Worm (Caenorhabditis elegans) whole organism, young adult: ENCODE measurements around the gene R01H10.4.

Experiments used
- F22D6.2 ChIP-seq: sonication (generic microtip); optimal IDR thresholded peaks from 2 replicates; lab custom pipeline; 2016; ENCODE audit warnings: mild to moderate bottlenecking, missing genetic modification characterization, missing compliant biosample characterization
- Y53F4B.3 ChIP-seq: fragments of 200-800 bp; sonication (Bioruptor generic); IDR thresholded peaks from 2 replicates; pipeline ENCODE4 v1.3.6; 2022; ENCODE audit warnings: missing genetic modification reagents, missing genetic modification characterization, missing compliant biosample characterization
- ceh-27 ChIP-seq: fragments of 200-800 bp; sonication (Bioruptor generic); optimal IDR thresholded peaks from 2 replicates; lab custom pipeline; 2018; ENCODE audit warnings: mild to moderate bottlenecking, missing genetic modification characterization, moderate library complexity, missing compliant biosample characterization
- him-1 ChIP-seq: sonication (generic microtip); optimal IDR thresholded peaks from 2 replicates; lab custom pipeline; 2016; ENCODE audit warnings: missing genotype, missing genetic modification reagents, missing genetic modification characterization, missing compliant biosample characterization
- madf-3 ChIP-seq: fragments of 200-800 bp; sonication (Bioruptor generic); IDR thresholded peaks from 2 replicates; pipeline ENCODE4 v1.3.6; 2022; ENCODE audit warnings: missing genetic modification reagents, missing genetic modification characterization, missing compliant biosample characterization
- mel-28 ChIP-seq: sonication (generic microtip); optimal IDR thresholded peaks from 2 replicates; lab custom pipeline; 2016; ENCODE audit warnings: borderline replicate concordance, mild to moderate bottlenecking, missing genetic modification characterization, missing compliant biosample characterization
- nfya-1 ChIP-seq: sonication (generic microtip); optimal IDR thresholded peaks from 2 replicates; lab custom pipeline; 2017; ENCODE audit warnings: antibody characterized with exemption, missing compliant biosample characterization, missing genetic modification characterization, borderline replicate concordance; ENCODE audit not compliant: insufficient read depth
- nhr-90 ChIP-seq: sonication (generic microtip); optimal IDR thresholded peaks from 2 replicates; lab custom pipeline; 2016; ENCODE audit warnings: missing genotype, mild to moderate bottlenecking, missing genetic modification characterization, missing compliant biosample characterization
- rcor-1 ChIP-seq: fragments of 200-800 bp; sonication (Bioruptor generic); IDR thresholded peaks from 2 replicates; pipeline ENCODE4 v1.3.6; 2022; ENCODE audit warnings: missing genetic modification reagents, missing genetic modification characterization, missing compliant biosample characterization
- snpc-4 ChIP-seq, 5 experiments: fragments of 150-350 bp in 1 of 5; sonication (generic microtip) in 4 of 5; optimal IDR thresholded peaks; 2 replicates each; lab custom pipeline; 2014 to 2018; ENCODE audit warnings: missing genetic modification characterization in 5 of 5, missing biosample characterization in 3 of 5, antibody characterized with exemption in 2 of 5, mild to moderate bottlenecking in 2 of 5, missing compliant biosample characterization in 2 of 5, missing genotype in 2 of 5, moderate library complexity in 2 of 5, missing genetic modification reagents in 1 of 5
- unc-130 ChIP-seq: sonication (generic microtip); optimal IDR thresholded peaks from 2 replicates; lab custom pipeline; 2016; ENCODE audit warnings: missing genetic modification reagents, missing genetic modification characterization, missing compliant biosample characterization
- unc-62 ChIP-seq: fragments of 150-350 bp; optimal IDR thresholded peaks from 2 replicates; lab custom pipeline; 2014; ENCODE audit warnings: missing biosample characterization, missing genetic modification reagents, missing genetic modification characterization
- ztf-6 ChIP-seq: fragments of 200-800 bp; sonication (Bioruptor generic); IDR thresholded peaks from 2 replicates; pipeline ENCODE4 v1.3.6; 2022; ENCODE audit warnings: missing genetic modification reagents, missing genetic modification characterization, missing compliant biosample characterization

ce11 chrIII:10233979-10234378, 20.6 kb upstream of the R01H10.4 start, which contains the start of gene paml-1:
- TF ChIP-seq ztf-6 (GFP tag; lab: Robert Waterston, UW) (no peak), unc-62 (GFP tag; lab: Kevin White, UChicago) (no peak), snpc-4 (GFP tag; optimal IDR thresholded peaks at IDR 0.05; lab: Kevin White, UChicago) (no peak), snpc-4 (tag; optimal IDR thresholded peaks at IDR 0.05; lab: Kevin White, UChicago) (no peak), nfya-1 (tag; lab: Kevin White, UChicago) (no peak), F22D6.2 (tag; lab: Kevin White, UChicago) (no peak), Y53F4B.3 (GFP tag; lab: Robert Waterston, UW) (no peak), rcor-1 (GFP tag; lab: Robert Waterston, UW) (no peak), nhr-90 (no peak), mel-28 (tag; lab: Kevin White, UChicago) (no peak), unc-130 (GFP tag; lab: Kevin White, UChicago) (no peak), him-1 (tag; lab: Kevin White, UChicago) (no peak), madf-3 (GFP tag; lab: Robert Waterston, UW) (no peak), ceh-27 (GFP tag; lab: Kevin White, UChicago) (no peak)
